Worm (Caenorhabditis elegans) whole organism, young adult: ENCODE data around the gene rps-14.

Experiments used
- B0019.2 ChIP-seq: fragments of 200-800 bp; sonication (Bioruptor generic); conservative IDR thresholded peaks from 2 replicates; pipeline ENCODE4 v1.3.6; 2022; ENCODE audit warnings: missing genetic modification reagents, missing genetic modification characterization, missing compliant biosample characterization
- B0261.1 ChIP-seq: sonication (generic microtip); optimal IDR thresholded peaks from 2 replicates; lab custom pipeline; 2016; ENCODE audit warnings: mild to moderate bottlenecking, missing genetic modification characterization, moderate library complexity, missing compliant biosample characterization
- F39B2.1 ChIP-seq: fragments of 200-800 bp; sonication (Bioruptor generic); IDR thresholded peaks from 2 replicates; pipeline ENCODE4 v1.3.6; 2022; ENCODE audit warnings: missing genetic modification reagents, missing genetic modification characterization, missing compliant biosample characterization
- ZK185.1 ChIP-seq: sonication (generic microtip); optimal IDR thresholded peaks from 2 replicates; lab custom pipeline; 2016; ENCODE audit warnings: mild to moderate bottlenecking, missing genetic modification characterization, missing compliant biosample characterization; ENCODE audit not compliant: poor library complexity, severe bottlenecking
- ama-1 ChIP-seq, 3 experiments: fragments of 150-350 bp in 1 of 3; sonication (generic microtip) in 2 of 3; optimal IDR thresholded peaks; 2 replicates each; lab custom pipeline; 2014 to 2018; ENCODE audit warnings: missing biosample characterization in 2 of 3, missing genetic modification characterization in 2 of 3, missing genetic modification reagents in 2 of 3
- lin-40 ChIP-seq: sonication (generic microtip); optimal IDR thresholded peaks from 2 replicates; lab custom pipeline; 2016; ENCODE audit warnings: missing genetic modification characterization, mild to moderate bottlenecking, missing compliant biosample characterization, missing genotype, missing genetic modification reagents
- nfyb-1 ChIP-seq: fragments of 200-800 bp; sonication (Bioruptor generic); IDR thresholded peaks from 2 replicates; pipeline ENCODE4 v1.3.6; 2022; ENCODE audit warnings: missing genetic modification reagents, missing genetic modification characterization, missing compliant biosample characterization
- sdz-38 ChIP-seq: sonication (generic microtip); optimal IDR thresholded peaks from 2 replicates; lab custom pipeline; 2016; ENCODE audit warnings: missing genotype, missing genetic modification characterization, missing compliant biosample characterization
- tbp1 ChIP-seq: fragments of 200-800 bp; sonication (Bioruptor generic); optimal IDR thresholded peaks from 2 replicates; lab custom pipeline; 2018; ENCODE audit warnings: mild to moderate bottlenecking, missing genetic modification characterization, missing compliant biosample characterization
- tbx-9 ChIP-seq: sonication (generic microtip); optimal IDR thresholded peaks from 2 replicates; lab custom pipeline; 2016; ENCODE audit warnings: borderline replicate concordance, missing genetic modification characterization, inconsistent platforms, missing compliant biosample characterization
- unc-62 ChIP-seq: fragments of 150-350 bp; optimal IDR thresholded peaks from 2 replicates; lab custom pipeline; 2014; ENCODE audit warnings: missing biosample characterization, missing genetic modification reagents, missing genetic modification characterization
- zim-3 ChIP-seq: sonication (generic microtip); optimal IDR thresholded peaks from 2 replicates; lab custom pipeline; 2017; ENCODE audit warnings: mild to moderate bottlenecking, missing genetic modification characterization, moderate library complexity, missing compliant biosample characterization
- ztf-22 ChIP-seq: fragments of 200-800 bp; sonication (Bioruptor generic); optimal IDR thresholded peaks from 2 replicates; lab custom pipeline; 2018; ENCODE audit warnings: mild to moderate bottlenecking, missing genetic modification characterization, moderate library complexity, missing compliant biosample characterization

- TF ChIP-seq sdz-38 (no peak), B0019.2 (GFP tag; lab: Robert Waterston, UW) (no peak), ZK185.1 (tag; lab: Kevin White, UChicago) (no peak), tbp1 (GFP tag; lab: Kevin White, UChicago) (no peak), ama-1 (optimal IDR thresholded peaks at IDR 0.05; lab: Kevin White, UChicago) (no peak), ama-1 (GFP tag; optimal IDR thresholded peaks at IDR 0.05; lab: Kevin White, UChicago) (no peak), B0261.1 (tag; lab: Kevin White, UChicago) (no peak), unc-62 (GFP tag; lab: Kevin White, UChicago) (no peak), ztf-22 (GFP tag; lab: Kevin White, UChicago) (no peak), tbx-9 (no peak), nfyb-1 (no peak), lin-40 (tag; lab: Kevin White, UChicago) (no peak), zim-3 (tag; lab: Kevin White, UChicago) (no peak), F39B2.1 (GFP tag; lab: Robert Waterston, UW) (no peak)
These were observed 41.2 kb downstream of the rps-14 start, which contains the start of gene B0280.11 for ce11 chrIII:7138178-7138577.
